Worm (Caenorhabditis elegans): ENCODE measurements around the gene C29F9.12.

The C29F9.12 gene

ce11 chrIII:84372-84771, 37.5 kb downstream of the C29F9.12 start:
- TF ChIP-seq unc-62 (GFP tag; optimal IDR thresholded peaks at IDR 0.05), result no peak

- TF ChIP-seq unc-62 (GFP tag; optimal IDR thresholded peaks at IDR 0.05), result no peak
Measured at ce11 chrIII:72078-72477, 49.8 kb downstream of the C29F9.12 start.
